Fruit fly (Drosophila melanogaster) whole organism, embryonic: ENCODE data around the gene fiz.

Experiments
- CG12104 ChIP-seq: fragments of 200-800 bp; sonication (Bioruptor generic); optimal IDR thresholded peaks from 3 replicates; lab custom pipeline; 2016; ENCODE audit warnings: missing biosample characterization, missing genetic modification characterization
- CG14014 ChIP-seq: fragments of 200-800 bp; sonication (Bioruptor generic); IDR thresholded peaks from 2 replicates; pipeline ENCODE4 v1.3.6; 2022; ENCODE audit warnings: missing biosample characterization, missing genetic modification characterization
- CG34376 ChIP-seq: fragments of 200-800 bp; sonication (Bioruptor generic); optimal IDR thresholded peaks from 2 replicates; lab custom pipeline; 2018; ENCODE audit warnings: missing biosample characterization, mild to moderate bottlenecking, missing genetic modification characterization
- CG3726 ChIP-seq: fragments of 200-800 bp; sonication (Bioruptor generic); IDR thresholded peaks from 3 replicates; pipeline ENCODE4, ENCODE4 v1.3.6; 2022; ENCODE audit warnings: missing biosample characterization, missing genetic modification characterization
- CG4617 ChIP-seq: fragments of 200-800 bp; sonication (Bioruptor generic); optimal IDR thresholded peaks from 3 replicates; lab custom pipeline; 2016; ENCODE audit warnings: missing biosample characterization, missing genetic modification characterization, borderline replicate concordance
- Mrtf ChIP-seq: fragments of 200-800 bp; sonication (Bioruptor generic); IDR thresholded peaks from 3 replicates; pipeline ENCODE4 v1.3.6; 2022; ENCODE audit warnings: missing biosample characterization, missing genetic modification characterization
- Sox102F ChIP-seq: fragments of 200-800 bp; sonication (Bioruptor generic); optimal IDR thresholded peaks from 2 replicates; lab custom pipeline; 2018; ENCODE audit warnings: missing biosample characterization, mild to moderate bottlenecking, missing genetic modification characterization, moderate library complexity
- dmrt11E ChIP-seq: fragments of 200-800 bp; sonication (Bioruptor generic); optimal IDR thresholded peaks from 3 replicates; lab custom pipeline; 2018; ENCODE audit warnings: missing biosample characterization, mild to moderate bottlenecking, missing genetic modification characterization, moderate library complexity
- her ChIP-seq: fragments of 200-800 bp; sonication (Bioruptor generic); optimal IDR thresholded peaks from 2 replicates; lab custom pipeline; 2016; ENCODE audit warnings: missing biosample characterization, missing genetic modification characterization
- hkb ChIP-seq, 2 experiments: fragments of 200-800 bp in 1 of 2; fragments of >200 bp in 1 of 2; sonication (Bioruptor generic) in 1 of 2; IDR thresholded peaks in 1 of 2; optimal IDR thresholded peaks in 1 of 2; 2 replicates each; pipeline versions ENCODE4 v1.3.6 to Lab custom; 2017 to 2022; ENCODE audit warnings: missing biosample characterization in 1 of 2, missing genetic modification characterization in 1 of 2
- insv ChIP-seq, 2 experiments: fragments of 200-800 bp; sonication (Bioruptor generic); optimal IDR thresholded peaks; 3 replicates each; lab custom pipeline; 2016 to 2018; ENCODE audit warnings: missing biosample characterization in 2 of 2, missing genetic modification characterization in 2 of 2
- kah ChIP-seq: fragments of 200-800 bp; sonication (Bioruptor generic); optimal IDR thresholded peaks from 2 replicates; lab custom pipeline; 2018; ENCODE audit warnings: missing biosample characterization, mild to moderate bottlenecking, missing genetic modification characterization
- sens ChIP-seq: fragments of 200-800 bp; sonication (Bioruptor generic); peaks from one replicate; lab custom pipeline; 2016; ENCODE audit warnings: missing biosample characterization, missing genetic modification characterization
- trem ChIP-seq: fragments of 200-800 bp; optimal IDR thresholded peaks from 3 replicates; lab custom pipeline; 2019; ENCODE audit warnings: missing biosample characterization, mild to moderate bottlenecking, missing genetic modification characterization, moderate library complexity

- TF ChIP-seq CG12104 (GFP tag; lab: Kevin White, UChicago) (no peak), CG14014 (GFP tag; lab: Robert Waterston, UW) (no peak), trem (tag; lab: Kevin White, UChicago) (no peak), sens (GFP tag; lab: Kevin White, UChicago) (no peak), Mrtf (no peak), kah (no peak), hkb (optimal IDR thresholded peaks at IDR 0.05; lab: Kevin White, UChicago) (no peak), hkb (GFP tag; IDR thresholded peaks at IDR 0.05; lab: Robert Waterston, UW) (no peak), CG4617 (GFP tag; lab: Kevin White, UChicago) (no peak), Sox102F (no peak), insv (GFP tag; optimal IDR thresholded peaks at IDR 0.05; lab: Kevin White, UChicago) (no peak), dmrt11E (tag; lab: Kevin White, UChicago) (no peak), her (GFP tag; lab: Kevin White, UChicago) (no peak), CG3726 (no peak), CG34376 (GFP tag; lab: Kevin White, UChicago) (no peak)
Measured at dm6 chrX:14923277-14924019, 13.9 kb upstream of the fiz start, which contains the start of gene CG9503.
